Worm (Caenorhabditis elegans) whole organism, mixed stage, embryonic: Measurements from ENCODE around the gene ZK632.11.

Experiments
- ceh-39 ChIP-seq: fragments of 150-350 bp; optimal IDR thresholded peaks from 2 replicates; lab custom pipeline; 2014; ENCODE audit warnings: missing biosample characterization, missing genetic modification characterization
- elt-3 ChIP-seq: fragments of 150-350 bp; optimal IDR thresholded peaks from 2 replicates; lab custom pipeline; 2014; ENCODE audit warnings: missing biosample characterization, missing genetic modification characterization
- nhr-2 ChIP-seq: fragments of 150-350 bp; optimal IDR thresholded peaks from 2 replicates; lab custom pipeline; 2014; ENCODE audit warnings: missing biosample characterization, missing genetic modification characterization
- nhr-237 ChIP-seq: fragments of 150-350 bp; optimal IDR thresholded peaks from 2 replicates; lab custom pipeline; 2014; ENCODE audit warnings: missing biosample characterization, missing genetic modification characterization
- sem-2 ChIP-seq: fragments of 200-800 bp; sonication (Bioruptor generic); optimal IDR thresholded peaks from 2 replicates; lab custom pipeline; 2018; ENCODE audit warnings: mild to moderate bottlenecking, missing genetic modification characterization, missing compliant biosample characterization
- sptf-1 ChIP-seq: sonication (generic microtip); optimal IDR thresholded peaks from 2 replicates; lab custom pipeline; 2017; ENCODE audit warnings: mild to moderate bottlenecking, missing genetic modification characterization, moderate library complexity, missing compliant biosample characterization
- ztf-11 ChIP-seq: fragments of 150-350 bp; optimal IDR thresholded peaks from 2 replicates; lab custom pipeline; 2014; ENCODE audit warnings: missing biosample characterization, missing genetic modification characterization

ce11 chrIII:9824330-9824934 is 3.3 kb upstream of the ZK632.11 start, which contains the start of gene lin-52:
- no peak for TF ChIP-seq ceh-39 (tag; lab: Kevin White, UChicago)
- no peak for TF ChIP-seq nhr-2 (tag; lab: Kevin White, UChicago)
- no peak for TF ChIP-seq nhr-237 (tag; lab: Kevin White, UChicago)
- TF ChIP-seq elt-3 (tag; lab: Kevin White, UChicago), result no peak
- TF ChIP-seq sptf-1, result no peak
- TF ChIP-seq ztf-11 (tag; lab: Kevin White, UChicago), result no peak
- no peak for TF ChIP-seq sem-2 (GFP tag; lab: Kevin White, UChicago)
